Fruit fly (Drosophila melanogaster): Measurements from ENCODE around the gene Gr39a.

dm6 chr2L:21246687-21247086 is 43.8 kb upstream of the Gr39a start:
- no peak for TF ChIP-seq br (GFP tag; optimal IDR thresholded peaks at IDR 0.05)
- TF ChIP-seq Dfd (GFP tag; optimal IDR thresholded peaks at IDR 0.05): no peak
- no peak for TF ChIP-seq psq (GFP tag; optimal IDR thresholded peaks at IDR 0.05)
- no peak for TF ChIP-seq OdsH (GFP tag; optimal IDR thresholded peaks at IDR 0.05)
- TF ChIP-seq CG32264 (GFP tag; optimal IDR thresholded peaks at IDR 0.05): no peak
- TF ChIP-seq ey (GFP tag; optimal IDR thresholded peaks at IDR 0.05): no peak

Measured in whole organism, wandering third instar larva.